Fruit fly (Drosophila melanogaster) whole organism, embryonic: ENCODE data around the gene Pde6.

Experiments
- CG10274 ChIP-seq: fragments of 200-800 bp; sonication (Bioruptor generic); optimal IDR thresholded peaks from 3 replicates; lab custom pipeline; 2017; ENCODE audit warnings: missing biosample characterization, mild to moderate bottlenecking, missing genetic modification characterization
- CG11085 ChIP-seq: fragments of 200-800 bp; sonication (Bioruptor generic); IDR thresholded peaks from 2 replicates; pipeline ENCODE4 v1.3.6; 2022; ENCODE audit warnings: missing biosample characterization, missing genetic modification characterization
- CG13296 ChIP-seq: fragments of 200-800 bp; sonication (Bioruptor generic); optimal IDR thresholded peaks from 3 replicates; lab custom pipeline; 2018; ENCODE audit warnings: missing biosample characterization, mild to moderate bottlenecking, missing genetic modification characterization
- CG17186 ChIP-seq: fragments of 200-800 bp; sonication (Bioruptor generic); optimal IDR thresholded peaks from 3 replicates; lab custom pipeline; 2017; ENCODE audit warnings: missing biosample characterization, missing genetic modification reagents, missing genetic modification characterization
- CG18764 ChIP-seq: fragments of 200-800 bp; sonication (Bioruptor generic); optimal IDR thresholded peaks from 3 replicates; lab custom pipeline; 2016; ENCODE audit warnings: missing biosample characterization, missing genetic modification characterization
- CG3407 ChIP-seq: fragments of 200-800 bp; sonication (Bioruptor generic); optimal IDR thresholded peaks from 2 replicates; lab custom pipeline; 2018; ENCODE audit warnings: missing biosample characterization, mild to moderate bottlenecking, missing genetic modification characterization
- CG34224 ChIP-seq: fragments of 200-800 bp; sonication (Bioruptor generic); IDR thresholded peaks from 3 replicates; pipeline ENCODE4 v1.3.6; 2022; ENCODE audit warnings: missing biosample characterization, missing genetic modification characterization; ENCODE audit not compliant: partially characterized antibody
- CG4854 ChIP-seq: fragments of 200-800 bp; sonication (Bioruptor generic); optimal IDR thresholded peaks from 2 replicates; lab custom pipeline; 2016; ENCODE audit warnings: missing biosample characterization, missing genetic modification characterization, inconsistent platforms
- CG6813 ChIP-seq: fragments of 200-800 bp; sonication (Bioruptor generic); optimal IDR thresholded peaks from 2 replicates; lab custom pipeline; 2017; ENCODE audit warnings: missing biosample characterization, missing genetic modification characterization, mild to moderate bottlenecking, moderate library complexity, missing genetic modification reagents
- CG7271 ChIP-seq: fragments of 200-800 bp; sonication (Bioruptor generic); optimal IDR thresholded peaks from 2 replicates; lab custom pipeline; 2018; ENCODE audit warnings: missing biosample characterization, mild to moderate bottlenecking, missing genetic modification characterization, moderate library complexity
- CG8924 ChIP-seq: fragments of 200-800 bp; optimal IDR thresholded peaks from 3 replicates; lab custom pipeline; 2019; ENCODE audit warnings: missing biosample characterization, mild to moderate bottlenecking, missing genetic modification characterization, moderate library complexity
- CG9215 ChIP-seq: fragments of 200-800 bp; sonication (Bioruptor generic); IDR thresholded peaks from 2 replicates; pipeline ENCODE4 v1.3.6; 2022; ENCODE audit warnings: missing biosample characterization, missing genetic modification characterization
- CG9817 ChIP-seq: fragments of 200-800 bp; sonication (Bioruptor generic); optimal IDR thresholded peaks from 2 replicates; lab custom pipeline; 2018; ENCODE audit warnings: missing biosample characterization, mild to moderate bottlenecking, missing genetic modification characterization, moderate library complexity
- CG9932 ChIP-seq: fragments of 200-800 bp; sonication (Bioruptor generic); IDR thresholded peaks from 2 replicates; pipeline ENCODE4 v1.3.6; 2022; ENCODE audit warnings: missing biosample characterization, missing genetic modification characterization
- Camta ChIP-seq: fragments of 200-800 bp; sonication (Bioruptor generic); optimal IDR thresholded peaks from 2 replicates; lab custom pipeline; 2016; ENCODE audit warnings: missing biosample characterization, missing genetic modification characterization
- Doc3 ChIP-seq: fragments of 200-800 bp; sonication (Bioruptor generic); IDR thresholded peaks from 3 replicates; pipeline ENCODE4 v1.3.6; 2022; ENCODE audit warnings: missing biosample characterization, missing genetic modification characterization; ENCODE audit not compliant: partially characterized antibody
- E2f2 ChIP-seq: fragments of 200-800 bp; sonication (Bioruptor generic); IDR thresholded peaks from 2 replicates; pipeline ENCODE4 v1.3.6; 2022; ENCODE audit warnings: missing biosample characterization, missing genetic modification characterization
- Ets97D ChIP-seq: fragments of 200-800 bp; sonication (Bioruptor generic); optimal IDR thresholded peaks from 3 replicates; lab custom pipeline; 2016; ENCODE audit warnings: missing biosample characterization, missing genetic modification characterization
- Gug ChIP-seq: fragments of 200-800 bp; sonication (Bioruptor generic); IDR thresholded peaks from 4 replicates; pipeline ENCODE4 v1.3.6; 2022; ENCODE audit warnings: missing biosample characterization, missing genetic modification characterization
- Hand ChIP-seq: fragments of 200-800 bp; sonication (Bioruptor generic); optimal IDR thresholded peaks from 2 replicates; lab custom pipeline; 2017; ENCODE audit warnings: mild to moderate bottlenecking, missing biosample characterization, missing genetic modification reagents, missing genetic modification characterization
- HmgD ChIP-seq: fragments of 200-800 bp; sonication (Bioruptor generic); optimal IDR thresholded peaks from 3 replicates; lab custom pipeline; 2016; ENCODE audit warnings: missing biosample characterization, missing genetic modification characterization
- Hr51 ChIP-seq, 2 experiments: fragments of 200-800 bp; sonication (Bioruptor generic); optimal IDR thresholded peaks; 2 replicates in 1 of 2; 3 replicates in 1 of 2; lab custom pipeline; 2016 to 2018; ENCODE audit warnings: missing biosample characterization in 2 of 2, missing genetic modification characterization in 2 of 2, mild to moderate bottlenecking in 1 of 2, moderate library complexity in 1 of 2
- Hr78 ChIP-seq, 2 experiments: fragments of 200-800 bp in 1 of 2; fragments of >200 bp in 1 of 2; sonication (Bioruptor generic) in 1 of 2; optimal IDR thresholded peaks; 2 replicates each; lab custom pipeline; 2017 to 2019; ENCODE audit warnings: missing biosample characterization in 2 of 2, missing genetic modification characterization in 2 of 2, mild to moderate bottlenecking in 1 of 2, moderate library complexity in 1 of 2
- Kr ChIP-seq: fragments of 200-800 bp; sonication (Bioruptor generic); optimal IDR thresholded peaks from 2 replicates; lab custom pipeline; 2017; ENCODE audit warnings: missing biosample characterization, mild to moderate bottlenecking, missing genetic modification characterization
- Mrtf ChIP-seq: fragments of 200-800 bp; sonication (Bioruptor generic); IDR thresholded peaks from 3 replicates; pipeline ENCODE4 v1.3.6; 2022; ENCODE audit warnings: missing biosample characterization, missing genetic modification characterization
- Optix ChIP-seq: fragments of 200-800 bp; sonication (Bioruptor generic); IDR thresholded peaks from 3 replicates; pipeline ENCODE4 v1.3.6; 2022; ENCODE audit warnings: missing biosample characterization, missing genetic modification characterization
- Side ChIP-seq: fragments of 200-800 bp; sonication (Bioruptor generic); optimal IDR thresholded peaks from 2 replicates; lab custom pipeline; 2016; ENCODE audit warnings: missing biosample characterization, missing genetic modification characterization
- Sry-δ ChIP-seq: fragments of 200-800 bp; sonication (Bioruptor generic); optimal IDR thresholded peaks from 2 replicates; lab custom pipeline; 2016; ENCODE audit warnings: missing biosample characterization, missing genetic modification characterization
- TFAM ChIP-seq: fragments of 200-800 bp; sonication (Bioruptor generic); optimal IDR thresholded peaks from 2 replicates; lab custom pipeline; 2017; ENCODE audit warnings: missing biosample characterization, missing genetic modification characterization, inconsistent platforms
- Taf1 ChIP-seq: fragments of 200-800 bp; sonication (Bioruptor generic); IDR thresholded peaks from 2 replicates; pipeline ENCODE4 v1.3.6; 2022; ENCODE audit warnings: missing biosample characterization, missing genetic modification characterization
- ap ChIP-seq: fragments of 200-800 bp; sonication (Bioruptor generic); IDR thresholded peaks from 2 replicates; pipeline ENCODE4 v1.3.6; 2022; ENCODE audit warnings: missing biosample characterization, missing genetic modification characterization
- corto ChIP-seq: fragments of 200-800 bp; sonication (Bioruptor generic); optimal IDR thresholded peaks from 2 replicates; lab custom pipeline; 2016; ENCODE audit warnings: missing biosample characterization, mild to moderate bottlenecking, missing genetic modification characterization, moderate library complexity
- dpn ChIP-seq, 2 experiments: fragments of 200-800 bp; sonication (Bioruptor generic); optimal IDR thresholded peaks; 3 replicates each; lab custom pipeline; 2016; ENCODE audit warnings: missing biosample characterization in 2 of 2, missing genetic modification characterization in 2 of 2
- hb ChIP-seq: fragments of 200-800 bp; sonication (Bioruptor generic); IDR thresholded peaks from 3 replicates; pipeline ENCODE4 v1.3.6; 2022; ENCODE audit warnings: missing biosample characterization, missing genetic modification characterization; ENCODE audit not compliant: partially characterized antibody
- hkb ChIP-seq, 2 experiments: fragments of 200-800 bp in 1 of 2; fragments of >200 bp in 1 of 2; sonication (Bioruptor generic) in 1 of 2; IDR thresholded peaks in 1 of 2; optimal IDR thresholded peaks in 1 of 2; 2 replicates each; pipeline versions ENCODE4 v1.3.6 to Lab custom; 2017 to 2022; ENCODE audit warnings: missing biosample characterization in 1 of 2, missing genetic modification characterization in 1 of 2
- kah ChIP-seq: fragments of 200-800 bp; sonication (Bioruptor generic); optimal IDR thresholded peaks from 2 replicates; lab custom pipeline; 2018; ENCODE audit warnings: missing biosample characterization, mild to moderate bottlenecking, missing genetic modification characterization
- klu ChIP-seq: fragments of 200-800 bp; sonication (Bioruptor generic); IDR thresholded peaks from 2 replicates; pipeline ENCODE4 v1.3.6; 2022; ENCODE audit warnings: missing biosample characterization, missing genetic modification characterization
- pan ChIP-seq, 4 experiments: fragments of >200 bp in 3 of 4; fragments of 200-800 bp in 1 of 4; sonication (Bioruptor generic) in 1 of 4; optimal IDR thresholded peaks in 3 of 4; IDR thresholded peaks in 1 of 4; 2 replicates each; pipeline versions ENCODE4 v1.3.6 to Lab custom; 2017 to 2022; ENCODE audit warnings: missing biosample characterization in 2 of 4, missing genetic modification characterization in 2 of 4, mixed read lengths in 1 of 4
- pita ChIP-seq: fragments of 200-800 bp; sonication (Bioruptor generic); optimal IDR thresholded peaks from 2 replicates; lab custom pipeline; 2017; ENCODE audit warnings: missing biosample characterization, mild to moderate bottlenecking, missing genetic modification characterization
- pros ChIP-seq: fragments of 200-800 bp; sonication (Bioruptor generic); optimal IDR thresholded peaks from 3 replicates; lab custom pipeline; 2019; ENCODE audit warnings: missing biosample characterization, mild to moderate bottlenecking, missing genetic modification characterization, moderate library complexity
- so ChIP-seq: fragments of 200-800 bp; sonication (Bioruptor generic); IDR thresholded peaks from 3 replicates; pipeline ENCODE4 v1.3.6; 2022; ENCODE audit warnings: missing biosample characterization, missing genetic modification characterization
- tna ChIP-seq: fragments of 200-800 bp; sonication (Bioruptor generic); IDR thresholded peaks from 2 replicates; pipeline ENCODE4 v1.3.6; 2022; ENCODE audit warnings: missing biosample characterization, missing genetic modification characterization; ENCODE audit not compliant: partially characterized antibody
- toy ChIP-seq: fragments of 200-800 bp; sonication (Bioruptor generic); IDR thresholded peaks from 2 replicates; pipeline ENCODE4 v1.3.6; 2022; ENCODE audit warnings: missing biosample characterization, missing genetic modification characterization
- trem ChIP-seq: fragments of 200-800 bp; optimal IDR thresholded peaks from 3 replicates; lab custom pipeline; 2019; ENCODE audit warnings: missing biosample characterization, mild to moderate bottlenecking, missing genetic modification characterization, moderate library complexity
- trh ChIP-seq: fragments of 200-800 bp; sonication (Bioruptor generic); optimal IDR thresholded peaks from 2 replicates; lab custom pipeline; 2016; ENCODE audit warnings: missing biosample characterization, missing genetic modification characterization
- vfl ChIP-seq: fragments of 200-800 bp; sonication (Bioruptor generic); optimal IDR thresholded peaks from 2 replicates; lab custom pipeline; 2016; ENCODE audit warnings: missing biosample characterization, missing genetic modification characterization
- vnd ChIP-seq: fragments of 200-800 bp; sonication (Bioruptor generic); IDR thresholded peaks from 3 replicates; pipeline ENCODE4 v1.3.6; 2022; ENCODE audit warnings: missing biosample characterization, missing genetic modification characterization; ENCODE audit not compliant: partially characterized antibody
- yki ChIP-seq: fragments of >200 bp; optimal IDR thresholded peaks from 3 replicates; lab custom pipeline; 2018

The Pde6 gene

dm6 chr3R:14558383-14558883 lies 329 bp upstream of the Pde6 start (continued):
- no peak for TF ChIP-seq corto (GFP tag; lab: Kevin White, UChicago)
- peak in 1 of 2 experiments; percentile 84 for TF ChIP-seq Hr78 (GFP tag; optimal IDR thresholded peaks at IDR 0.05; lab: Kevin White, UChicago)
- TF ChIP-seq Hr51 (GFP tag; optimal IDR thresholded peaks at IDR 0.05; lab: Kevin White, UChicago) = peak; percentile 81 to 97
- TF ChIP-seq CG8924 = peak; percentile 94
- TF ChIP-seq E2f2 (GFP tag; lab: Robert Waterston, UW) = peak; percentile 66
- peak; percentile 90 for TF ChIP-seq vfl (GFP tag; lab: Kevin White, UChicago)
- peak; percentile 90 for TF ChIP-seq CG9817 (tag; lab: Kevin White, UChicago)
- TF ChIP-seq klu (GFP tag; lab: Robert Waterston, UW) = peak; percentile 81
- TF ChIP-seq CG9215 (GFP tag; lab: Robert Waterston, UW) = peak; percentile 82
- TF ChIP-seq CG13296 (GFP tag; lab: Kevin White, UChicago) = peak; percentile 95
- peak; percentile 78 for TF ChIP-seq CG18764 (GFP tag; lab: Kevin White, UChicago)
- TF ChIP-seq Kr (GFP tag; lab: Kevin White, UChicago) = no peak
- TF ChIP-seq HmgD (GFP tag; lab: Kevin White, UChicago) = peak; percentile 64
- TF ChIP-seq hb (GFP tag; lab: Robert Waterston, UW) = no peak
- TF ChIP-seq pros (GFP tag; lab: Kevin White, UChicago) = peak; percentile 39
- peak; percentile 64 for TF ChIP-seq CG17186 (GFP tag; lab: Kevin White, UChicago)
- TF ChIP-seq pita (GFP tag; lab: Kevin White, UChicago) = no peak
- TF ChIP-seq CG6813 = peak; percentile 86
- peak; percentile 83 for TF ChIP-seq CG3407 (GFP tag; lab: Kevin White, UChicago)
- TF ChIP-seq trh (GFP tag; lab: Kevin White, UChicago) = peak; percentile 80
- TF ChIP-seq CG11085 (GFP tag; lab: Robert Waterston, UW) = peak; percentile 56; the same call in 1 of the 2 replicates
- no peak for TF ChIP-seq CG34224 (GFP tag; lab: Robert Waterston, UW)
- peak; percentile 89 to 93 for TF ChIP-seq dpn (GFP tag; optimal IDR thresholded peaks at IDR 0.05; lab: Kevin White, UChicago)
- peak; percentile 81 for TF ChIP-seq CG9932 (GFP tag; lab: Robert Waterston, UW)
- no peak for TF ChIP-seq CG7271
- peak; percentile 85 for TF ChIP-seq CG10274
- TF ChIP-seq Ets97D (GFP tag; lab: Kevin White, UChicago) = peak; percentile 65
- no peak for TF ChIP-seq vnd (GFP tag; lab: Robert Waterston, UW)
- TF ChIP-seq kah (GFP tag; lab: Kevin White, UChicago) = peak; percentile 85
- peak; percentile 87; the same call in 1 of the 3 replicates for TF ChIP-seq so (GFP tag; lab: Robert Waterston, UW)
- TF ChIP-seq ap (GFP tag; lab: Robert Waterston, UW) = peak; percentile 66; the same call in 1 of the 2 replicates
- TF ChIP-seq yki (lab: Kevin White, UChicago) = no peak
- no peak; the same call in 2 of the 3 replicates for TF ChIP-seq Optix
- TF ChIP-seq Gug (GFP tag; lab: Robert Waterston, UW) = peak; percentile 65
- peak; percentile 89 for TF ChIP-seq Side (GFP tag; lab: Kevin White, UChicago)
- no peak for TF ChIP-seq Doc3 (GFP tag; lab: Robert Waterston, UW)
- peak; percentile 68 for TF ChIP-seq Taf1
- TF ChIP-seq Mrtf (GFP tag; lab: Robert Waterston, UW) = peak; percentile 77; the same call in 2 of the 3 replicates
- no peak for TF ChIP-seq pan (optimal IDR thresholded peaks at IDR 0.05; lab: Kevin White, UChicago)
- peak in 1 of 2 experiments; percentile 91 for TF ChIP-seq pan (GFP tag; optimal IDR thresholded peaks at IDR 0.05 in 1 of 2, IDR thresholded peaks at IDR 0.05 in 1 of 2)
- TF ChIP-seq Camta = peak; percentile 91
- peak; percentile 36; the same call in 1 of the 2 replicates for TF ChIP-seq tna (GFP tag; lab: Robert Waterston, UW)
- TF ChIP-seq hkb (optimal IDR thresholded peaks at IDR 0.05; lab: Kevin White, UChicago) = no peak
- TF ChIP-seq hkb (GFP tag; IDR thresholded peaks at IDR 0.05; lab: Robert Waterston, UW) = peak; percentile 93
- peak; percentile 91 for TF ChIP-seq Hand (GFP tag; lab: Kevin White, UChicago)
- TF ChIP-seq TFAM (GFP tag; lab: Kevin White, UChicago) = no peak
- TF ChIP-seq trem (tag; lab: Kevin White, UChicago) = peak; percentile 73
- no peak for TF ChIP-seq toy
- TF ChIP-seq CG4854 (GFP tag; lab: Kevin White, UChicago) = peak; percentile 84
- peak; percentile 57 for TF ChIP-seq Sry-δ
